Worm (Caenorhabditis elegans) whole organism, L1 larva: ENCODE results near the gene semo-1.

Experiments used
- C04F5.9 ChIP-seq: sonication (generic microtip); optimal IDR thresholded peaks from 2 replicates; lab custom pipeline; 2016; ENCODE audit warnings: missing genetic modification characterization, missing compliant biosample characterization
- C16A3.4 ChIP-seq: fragments of 150-350 bp; optimal IDR thresholded peaks from 2 replicates; lab custom pipeline; 2014; ENCODE audit warnings: missing biosample characterization, missing genetic modification characterization
- C34B4.2 ChIP-seq: sonication (generic microtip); optimal IDR thresholded peaks from 2 replicates; lab custom pipeline; 2017; ENCODE audit warnings: mild to moderate bottlenecking, missing genetic modification characterization, missing compliant biosample characterization
- F16B12.6 ChIP-seq: fragments of 150-350 bp; optimal IDR thresholded peaks from 2 replicates; lab custom pipeline; 2014; ENCODE audit warnings: missing biosample characterization, missing genetic modification characterization
- Y116A8C.19 ChIP-seq: sonication (generic microtip); optimal IDR thresholded peaks from 2 replicates; lab custom pipeline; 2016; ENCODE audit warnings: missing compliant biosample characterization, missing genetic modification characterization, borderline replicate concordance
- aha-1 ChIP-seq: fragments of 150-350 bp; optimal IDR thresholded peaks from 2 replicates; lab custom pipeline; 2014; ENCODE audit warnings: missing biosample characterization, missing genetic modification characterization
- alr-1 ChIP-seq: fragments of 200-800 bp; sonication (Bioruptor generic); optimal IDR thresholded peaks from 2 replicates; lab custom pipeline; 2018; ENCODE audit warnings: borderline replicate concordance, mild to moderate bottlenecking, missing genetic modification characterization, missing compliant biosample characterization
- blmp-1 ChIP-seq: fragments of 150-350 bp; optimal IDR thresholded peaks from 2 replicates; lab custom pipeline; 2014; ENCODE audit warnings: missing biosample characterization, missing genetic modification characterization
- ceh-63 ChIP-seq: fragments of 200-800 bp; sonication (Bioruptor generic); optimal IDR thresholded peaks from 2 replicates; lab custom pipeline; 2018; ENCODE audit warnings: mild to moderate bottlenecking, missing genetic modification characterization, missing compliant biosample characterization
- ceh-82 ChIP-seq, 3 experiments: fragments of 150-350 bp in 1 of 3; sonication (generic microtip) in 2 of 3; optimal IDR thresholded peaks; 2 replicates each; lab custom pipeline; 2014 to 2017; ENCODE audit warnings: missing biosample characterization in 3 of 3, missing genetic modification characterization in 3 of 3
- ceh-88 ChIP-seq: fragments of 200-800 bp; sonication (Bioruptor generic); IDR thresholded peaks from 2 replicates; pipeline ENCODE4 v1.3.6; 2022; ENCODE audit warnings: missing genetic modification characterization, missing compliant biosample characterization
- dpl-1 ChIP-seq, 3 experiments: fragments of 150-350 bp in 2 of 3; sonication (generic microtip) in 1 of 3; optimal IDR thresholded peaks; 2 replicates each; lab custom pipeline; 2014 to 2017; ENCODE audit warnings: missing biosample characterization in 3 of 3, missing genetic modification characterization in 3 of 3, missing genetic modification reagents in 3 of 3
- dsc-1 ChIP-seq: sonication (generic microtip); optimal IDR thresholded peaks from 2 replicates; lab custom pipeline; 2016; ENCODE audit warnings: mild to moderate bottlenecking, missing genetic modification characterization, missing compliant biosample characterization
- efl-1 ChIP-seq, 4 experiments: fragments of 150-350 bp; optimal IDR thresholded peaks in 3 of 4; peaks in 1 of 4; 1 replicate in 1 of 4; 2 replicates in 3 of 4; lab custom pipeline; 2014; ENCODE audit warnings: missing biosample characterization in 2 of 4, missing genetic modification characterization in 2 of 4, missing genetic modification reagents in 2 of 4
- egl-13 ChIP-seq: sonication (generic microtip); optimal IDR thresholded peaks from 2 replicates; lab custom pipeline; 2016; ENCODE audit warnings: missing genotype, missing genetic modification reagents, missing genetic modification characterization, missing compliant biosample characterization
- ets-5 ChIP-seq: fragments of 200-800 bp; sonication (Bioruptor generic); IDR thresholded peaks from 2 replicates; pipeline ENCODE4 v1.3.6; 2022; ENCODE audit warnings: missing genetic modification characterization, missing compliant biosample characterization
- fkh-10 ChIP-seq: sonication (generic microtip); optimal IDR thresholded peaks from 2 replicates; lab custom pipeline; 2017; ENCODE audit warnings: missing biosample characterization, missing genetic modification reagents, missing genetic modification characterization
- grh-1 ChIP-seq: fragments of 200-800 bp; sonication (Bioruptor generic); IDR thresholded peaks from 2 replicates; pipeline ENCODE4 v1.3.6; 2022; ENCODE audit warnings: missing genetic modification reagents, missing genetic modification characterization, missing compliant biosample characterization
- hlh-4 ChIP-seq: sonication (generic microtip); optimal IDR thresholded peaks from 2 replicates; lab custom pipeline; 2016; ENCODE audit warnings: mild to moderate bottlenecking, missing genetic modification characterization, missing compliant biosample characterization
- jun-1 ChIP-seq: fragments of 150-350 bp; optimal IDR thresholded peaks from 2 replicates; lab custom pipeline; 2014; ENCODE audit warnings: missing biosample characterization, missing genetic modification reagents, missing genetic modification characterization
- lin-14 ChIP-seq: fragments of 200-800 bp; sonication (Bioruptor generic); optimal IDR thresholded peaks from 2 replicates; lab custom pipeline; 2018; ENCODE audit warnings: mild to moderate bottlenecking, missing genetic modification characterization, moderate library complexity, missing compliant biosample characterization
- lin-35 ChIP-seq, 2 experiments: fragments of 150-350 bp; optimal IDR thresholded peaks; 2 replicates each; lab custom pipeline; 2014; ENCODE audit warnings: missing biosample characterization in 2 of 2, missing genetic modification characterization in 2 of 2, missing genetic modification reagents in 2 of 2
- lin-39 ChIP-seq: fragments of 150-350 bp; optimal IDR thresholded peaks from 2 replicates; lab custom pipeline; 2014; ENCODE audit warnings: missing biosample characterization, missing genetic modification reagents, missing genetic modification characterization
- mdl-1 ChIP-seq, 2 experiments: fragments of 150-350 bp; optimal IDR thresholded peaks; 2 replicates each; lab custom pipeline; 2014 to 2017; ENCODE audit warnings: missing biosample characterization in 2 of 2, missing genetic modification characterization in 2 of 2, inconsistent platforms in 1 of 2
- mef-2 ChIP-seq: fragments of 150-350 bp; optimal IDR thresholded peaks from 2 replicates; lab custom pipeline; 2014; ENCODE audit warnings: missing biosample characterization, missing genetic modification characterization
- mep-1 ChIP-seq: fragments of 150-350 bp; optimal IDR thresholded peaks from 2 replicates; lab custom pipeline; 2014; ENCODE audit warnings: missing biosample characterization, missing genetic modification characterization
- nhr-11 ChIP-seq: fragments of 150-350 bp; optimal IDR thresholded peaks from 2 replicates; lab custom pipeline; 2014; ENCODE audit warnings: missing biosample characterization, missing genetic modification characterization
- nhr-12 ChIP-seq: sonication (generic microtip); optimal IDR thresholded peaks from 2 replicates; lab custom pipeline; 2017; ENCODE audit warnings: missing biosample characterization, missing genetic modification characterization
- nhr-19 ChIP-seq: fragments of 200-800 bp; sonication (Bioruptor generic); conservative IDR thresholded peaks from 2 replicates; pipeline ENCODE4 v1.3.6; 2022; ENCODE audit warnings: missing genetic modification characterization, missing compliant biosample characterization
- nhr-20 ChIP-seq: sonication (generic microtip); optimal IDR thresholded peaks from 2 replicates; lab custom pipeline; 2016; ENCODE audit warnings: mild to moderate bottlenecking, missing genetic modification characterization, missing compliant biosample characterization
- nhr-237 ChIP-seq: fragments of 150-350 bp; optimal IDR thresholded peaks from 2 replicates; lab custom pipeline; 2014; ENCODE audit warnings: missing biosample characterization, missing genetic modification characterization
- nhr-47 ChIP-seq: sonication (generic microtip); optimal IDR thresholded peaks from 2 replicates; lab custom pipeline; 2016; ENCODE audit warnings: mild to moderate bottlenecking, missing genetic modification characterization, moderate library complexity, missing compliant biosample characterization
- nhr-71 ChIP-seq: sonication (generic microtip); optimal IDR thresholded peaks from 2 replicates; lab custom pipeline; 2016; ENCODE audit warnings: mild to moderate bottlenecking, missing genetic modification characterization, moderate library complexity, missing compliant biosample characterization
- nhr-76 ChIP-seq: sonication (generic microtip); optimal IDR thresholded peaks from 2 replicates; lab custom pipeline; 2017; ENCODE audit warnings: missing biosample characterization, missing genetic modification characterization
- nhr-77 ChIP-seq: fragments of 150-350 bp; optimal IDR thresholded peaks from 2 replicates; lab custom pipeline; 2014; ENCODE audit warnings: missing biosample characterization, missing genetic modification characterization
- nhr-84 ChIP-seq: sonication (generic microtip); optimal IDR thresholded peaks from 2 replicates; lab custom pipeline; 2017; ENCODE audit warnings: missing biosample characterization, missing genetic modification characterization
- nhr-85 ChIP-seq: sonication (generic microtip); peaks from one replicate; lab custom pipeline; 2016; ENCODE audit warnings: missing genetic modification characterization, inconsistent platforms, missing compliant biosample characterization
- nhr-90 ChIP-seq: sonication (generic microtip); optimal IDR thresholded peaks from 2 replicates; lab custom pipeline; 2016; ENCODE audit warnings: mild to moderate bottlenecking, missing genetic modification characterization, missing compliant biosample characterization; ENCODE audit not compliant: poor library complexity
- pag-3 ChIP-seq: sonication (generic microtip); optimal IDR thresholded peaks from 2 replicates; lab custom pipeline; 2017; ENCODE audit warnings: missing genetic modification characterization, mild to moderate bottlenecking, missing compliant biosample characterization, antibody characterized with exemption, borderline replicate concordance; ENCODE audit not compliant: insufficient read depth
- pqm-1 ChIP-seq: sonication (generic microtip); optimal IDR thresholded peaks from 3 replicates; lab custom pipeline; 2017; ENCODE audit warnings: missing biosample characterization, missing genetic modification characterization
- rnt-1 ChIP-seq: sonication (generic microtip); optimal IDR thresholded peaks from 2 replicates; lab custom pipeline; 2016; ENCODE audit warnings: mild to moderate bottlenecking, missing genetic modification characterization, moderate library complexity, missing compliant biosample characterization
- skn-1 ChIP-seq: fragments of 150-350 bp; optimal IDR thresholded peaks from 2 replicates; lab custom pipeline; 2014; ENCODE audit warnings: missing biosample characterization, missing genetic modification characterization
- snu-23 ChIP-seq: sonication (generic microtip); optimal IDR thresholded peaks from 2 replicates; lab custom pipeline; 2016; ENCODE audit warnings: missing genetic modification characterization, missing compliant biosample characterization
- sox-4 ChIP-seq: sonication (generic microtip); optimal IDR thresholded peaks from 2 replicates; lab custom pipeline; 2016; ENCODE audit warnings: missing genetic modification characterization, missing compliant biosample characterization
- swsn-7 ChIP-seq: sonication (generic microtip); optimal IDR thresholded peaks from 2 replicates; lab custom pipeline; 2016; ENCODE audit warnings: missing genetic modification characterization, missing compliant biosample characterization
- tbx-2 ChIP-seq: sonication (generic microtip); optimal IDR thresholded peaks from 2 replicates; lab custom pipeline; 2016; ENCODE audit warnings: missing genetic modification characterization, missing compliant biosample characterization
- tlp-1 ChIP-seq: fragments of 150-350 bp; optimal IDR thresholded peaks from 2 replicates; lab custom pipeline; 2014; ENCODE audit warnings: missing biosample characterization, missing genetic modification characterization
- unc-130 ChIP-seq: fragments of 150-350 bp; optimal IDR thresholded peaks from 2 replicates; lab custom pipeline; 2017; ENCODE audit warnings: missing biosample characterization, missing genetic modification characterization, inconsistent platforms
- unc-30 ChIP-seq: sonication (generic microtip); optimal IDR thresholded peaks from 2 replicates; lab custom pipeline; 2017; ENCODE audit warnings: missing biosample characterization, missing genetic modification characterization
- unc-98 ChIP-seq: fragments of 200-800 bp; sonication (Bioruptor generic); IDR thresholded peaks from 2 replicates; pipeline ENCODE4 v1.3.6; 2022; ENCODE audit warnings: missing genetic modification characterization, missing compliant biosample characterization
- vab-15 ChIP-seq: sonication (generic microtip); optimal IDR thresholded peaks from 2 replicates; lab custom pipeline; 2017; ENCODE audit warnings: missing genotype, mild to moderate bottlenecking, missing genetic modification characterization, missing compliant biosample characterization
- zag-1 ChIP-seq: fragments of 150-350 bp; optimal IDR thresholded peaks from 2 replicates; lab custom pipeline; 2014; ENCODE audit warnings: missing biosample characterization, missing genetic modification characterization
- zip-4 ChIP-seq: fragments of 200-800 bp; sonication (Bioruptor generic); optimal IDR thresholded peaks from 2 replicates; lab custom pipeline; 2018; ENCODE audit warnings: mild to moderate bottlenecking, missing genetic modification characterization, moderate library complexity, missing compliant biosample characterization

The semo-1 gene

ce11 chrIV:14070992-14071289, 19.9 kb downstream of the semo-1 start (continued):
- TF ChIP-seq nhr-71 (tag; lab: Kevin White, UChicago) (peak; percentile 92), nhr-85 (tag; lab: Kevin White, UChicago) (peak; percentile 93), vab-15 (tag; lab: Kevin White, UChicago) (peak; percentile 37), F16B12.6 (tag; lab: Kevin White, UChicago) (peak; percentile 51), alr-1 (tag; lab: Kevin White, UChicago) (no peak), mef-2 (peak; percentile 5), hlh-4 (tag; lab: Kevin White, UChicago) (no peak), nhr-19 (GFP tag; lab: Robert Waterston, UW) (peak; percentile 82), nhr-90 (tag; lab: Kevin White, UChicago) (peak; percentile 79), C34B4.2 (tag; lab: Kevin White, UChicago) (no peak), aha-1 (no peak), ceh-63 (GFP tag; lab: Kevin White, UChicago) (no peak), tlp-1 (tag; lab: Kevin White, UChicago) (no peak), snu-23 (GFP tag; lab: Kevin White, UChicago) (peak; percentile 93), jun-1 (peak; percentile 80), skn-1 (tag; lab: Kevin White, UChicago) (peak; percentile 59), lin-39 (peak; percentile 54), ceh-88 (GFP tag; lab: Robert Waterston, UW) (no peak; the same call in 1 of the 2 replicates), nhr-12 (tag; lab: Kevin White, UChicago) (no peak), nhr-11 (peak; percentile 44), nhr-76 (tag; lab: Kevin White, UChicago) (no peak), ceh-82 (tag; optimal IDR thresholded peaks at IDR 0.05; lab: Kevin White, UChicago) (peak; percentile 86 to 95 (median 90)), unc-130 (tag; lab: Kevin White, UChicago) (peak; percentile 65), nhr-47 (tag; lab: Kevin White, UChicago) (peak; percentile 89), lin-14 (GFP tag; lab: Kevin White, UChicago) (peak; percentile 91), fkh-10 (peak; percentile 12), egl-13 (peak; percentile 40), zip-4 (GFP tag; lab: Kevin White, UChicago) (no peak), dpl-1 (GFP tag; optimal IDR thresholded peaks at IDR 0.05; lab: Kevin White, UChicago) (peak; percentile 81 to 85 (median 82)), nhr-84 (tag; lab: Kevin White, UChicago) (no peak), ets-5 (no peak), lin-35 (GFP tag; optimal IDR thresholded peaks at IDR 0.05; lab: Kevin White, UChicago) (peak; percentile 87 to 92), Y116A8C.19 (tag; lab: Kevin White, UChicago) (no peak), unc-98 (GFP tag; lab: Robert Waterston, UW) (no peak), mdl-1 (tag; optimal IDR thresholded peaks at IDR 0.05; lab: Kevin White, UChicago) (peak in 1 of 2 experiments; percentile 80), C16A3.4 (tag; lab: Kevin White, UChicago) (peak; percentile 89), blmp-1 (tag; lab: Kevin White, UChicago) (peak; percentile 69), zag-1 (tag; lab: Kevin White, UChicago) (peak; percentile 57), tbx-2 (tag; lab: Kevin White, UChicago) (peak; percentile 86), nhr-20 (tag; lab: Kevin White, UChicago) (peak; percentile 83), efl-1 (optimal IDR thresholded peaks at IDR 0.05; lab: Kevin White, UChicago) (peak; percentile 90 to 97), efl-1 (GFP tag; optimal IDR thresholded peaks at IDR 0.05 in 1 of 2; lab: Kevin White, UChicago) (peak; percentile 80 to 97), C04F5.9 (tag; lab: Kevin White, UChicago) (no peak), nhr-237 (tag; lab: Kevin White, UChicago) (peak; percentile 60), pag-3 (tag; lab: Kevin White, UChicago) (no peak), grh-1 (peak; percentile 75), dsc-1 (tag; lab: Kevin White, UChicago) (peak; percentile 58), pqm-1 (tag; lab: Kevin White, UChicago) (no peak), mep-1 (tag; lab: Kevin White, UChicago) (peak; percentile 91), unc-30 (tag; lab: Kevin White, UChicago) (no peak), rnt-1 (tag; lab: Kevin White, UChicago) (peak; percentile 96), nhr-77 (tag; lab: Kevin White, UChicago) (peak; percentile 71), swsn-7 (tag; lab: Kevin White, UChicago) (peak; percentile 87), sox-4 (tag; lab: Kevin White, UChicago) (no peak)
